Fruit fly (Drosophila melanogaster) whole organism, embryonic: Measurements from ENCODE around the gene CG12998.

Experiments used
- ATbp ChIP-seq: fragments of 200-800 bp; sonication (Bioruptor generic); optimal IDR thresholded peaks from 2 replicates; lab custom pipeline; 2017; ENCODE audit warnings: missing biosample characterization, mild to moderate bottlenecking, missing genetic modification characterization, missing genetic modification reagents
- Aef1 ChIP-seq: fragments of 200-800 bp; sonication (Bioruptor generic); IDR thresholded peaks from 3 replicates; pipeline ENCODE4 v1.3.6; 2022; ENCODE audit warnings: missing biosample characterization, missing genetic modification characterization
- BEAF-32 ChIP-seq: fragments of 200-800 bp; sonication (Bioruptor generic); optimal IDR thresholded peaks from 3 replicates; lab custom pipeline; 2017; ENCODE audit warnings: missing biosample characterization, missing genetic modification characterization, mild to moderate bottlenecking, moderate library complexity, missing genetic modification reagents
- Bgb ChIP-seq: fragments of 200-800 bp; sonication (Bioruptor generic); IDR thresholded peaks from 2 replicates; pipeline ENCODE4 v1.3.6; 2022; ENCODE audit warnings: missing biosample characterization, missing genetic modification characterization; ENCODE audit not compliant: partially characterized antibody
- CG11093 ChIP-seq: fragments of 200-800 bp; sonication (Bioruptor generic); IDR thresholded peaks from 3 replicates; pipeline ENCODE4 v1.3.6; 2022; ENCODE audit warnings: missing biosample characterization, missing genetic modification characterization
- CG1647 ChIP-seq: fragments of 200-800 bp; sonication (Bioruptor generic); optimal IDR thresholded peaks from 3 replicates; lab custom pipeline; 2016; ENCODE audit warnings: missing biosample characterization, missing genetic modification characterization
- CG17612 ChIP-seq: fragments of 200-800 bp; sonication (Bioruptor generic); IDR thresholded peaks from 2 replicates; pipeline ENCODE4 v1.3.6; 2022; ENCODE audit warnings: missing biosample characterization, missing genetic modification characterization
- CG17802 ChIP-seq: fragments of 200-800 bp; sonication (Bioruptor generic); optimal IDR thresholded peaks from 2 replicates; lab custom pipeline; 2018; ENCODE audit warnings: missing biosample characterization, mild to moderate bottlenecking, missing genetic modification characterization, moderate library complexity
- CG17912 ChIP-seq: fragments of 200-800 bp; sonication (Bioruptor generic); optimal IDR thresholded peaks from 2 replicates; lab custom pipeline; 2018; ENCODE audit warnings: missing biosample characterization, mild to moderate bottlenecking, missing genetic modification characterization
- CG1792 ChIP-seq: fragments of 200-800 bp; sonication (Bioruptor generic); optimal IDR thresholded peaks from 2 replicates; lab custom pipeline; 2016; ENCODE audit warnings: missing biosample characterization, missing genetic modification characterization
- CG1832 ChIP-seq: fragments of 200-800 bp; sonication (Bioruptor generic); optimal IDR thresholded peaks from 2 replicates; lab custom pipeline; 2017; ENCODE audit warnings: missing biosample characterization, mild to moderate bottlenecking, missing genetic modification characterization, inconsistent platforms
- CG18476 ChIP-seq: fragments of 200-800 bp; sonication (Bioruptor generic); optimal IDR thresholded peaks from 2 replicates; lab custom pipeline; 2016; ENCODE audit warnings: missing biosample characterization, mild to moderate bottlenecking, missing genetic modification characterization
- CG2202 ChIP-seq: fragments of 200-800 bp; sonication (Bioruptor generic); optimal IDR thresholded peaks from 2 replicates; lab custom pipeline; 2018; ENCODE audit warnings: missing biosample characterization, mild to moderate bottlenecking, missing genetic modification characterization
- CG31388 ChIP-seq: fragments of 200-800 bp; sonication (Bioruptor generic); optimal IDR thresholded peaks from 2 replicates; lab custom pipeline; 2016; ENCODE audit warnings: missing biosample characterization, missing genetic modification characterization
- CG33557 ChIP-seq: fragments of 200-800 bp; sonication (Bioruptor generic); optimal IDR thresholded peaks from 2 replicates; lab custom pipeline; 2019; ENCODE audit warnings: missing biosample characterization, mild to moderate bottlenecking, missing genetic modification characterization, moderate library complexity
- CG34224 ChIP-seq: fragments of 200-800 bp; sonication (Bioruptor generic); IDR thresholded peaks from 3 replicates; pipeline ENCODE4 v1.3.6; 2022; ENCODE audit warnings: missing biosample characterization, missing genetic modification characterization; ENCODE audit not compliant: partially characterized antibody
- CG34422 ChIP-seq: fragments of 200-800 bp; sonication (Bioruptor generic); IDR thresholded peaks from 3 replicates; pipeline ENCODE4 v1.3.6; 2022; ENCODE audit warnings: missing biosample characterization, missing genetic modification characterization
- CG4854 ChIP-seq: fragments of 200-800 bp; sonication (Bioruptor generic); optimal IDR thresholded peaks from 2 replicates; lab custom pipeline; 2016; ENCODE audit warnings: missing biosample characterization, missing genetic modification characterization, inconsistent platforms
- CG5245 ChIP-seq: fragments of 200-800 bp; sonication (Bioruptor generic); optimal IDR thresholded peaks from 3 replicates; lab custom pipeline; 2016; ENCODE audit warnings: missing biosample characterization, missing genetic modification characterization
- CG7556 ChIP-seq: fragments of 200-800 bp; sonication (Bioruptor generic); optimal IDR thresholded peaks from 2 replicates; lab custom pipeline; 2017; ENCODE audit warnings: missing biosample characterization, mild to moderate bottlenecking, missing genetic modification characterization
- CG7963 ChIP-seq: fragments of 200-800 bp; sonication (Bioruptor generic); IDR thresholded peaks from 3 replicates; pipeline ENCODE4 v1.3.6; 2022; ENCODE audit warnings: missing biosample characterization, missing genetic modification characterization; ENCODE audit not compliant: partially characterized antibody
- CG8290 ChIP-seq, 3 experiments: fragments of 200-800 bp; sonication (Bioruptor generic); optimal IDR thresholded peaks; 2 replicates each; lab custom pipeline; 2016 to 2019; ENCODE audit warnings: missing biosample characterization in 3 of 3, missing genetic modification characterization in 3 of 3, mild to moderate bottlenecking in 2 of 3, moderate library complexity in 1 of 3
- CG9797 ChIP-seq: fragments of 200-800 bp; sonication (Bioruptor generic); optimal IDR thresholded peaks from 3 replicates; lab custom pipeline; 2018; ENCODE audit warnings: missing biosample characterization, mild to moderate bottlenecking, missing genetic modification characterization
- D ChIP-seq, 2 experiments: fragments of 200-800 bp in 1 of 2; fragments of >200 bp in 1 of 2; sonication (Bioruptor generic) in 1 of 2; optimal IDR thresholded peaks; 2 replicates in 1 of 2; 3 replicates in 1 of 2; lab custom pipeline; 2017; ENCODE audit warnings: mild to moderate bottlenecking in 1 of 2, missing biosample characterization in 1 of 2, missing genetic modification characterization in 1 of 2, missing genetic modification reagents in 1 of 2
- Dek ChIP-seq: fragments of 200-800 bp; sonication (Bioruptor generic); optimal IDR thresholded peaks from 3 replicates; lab custom pipeline; 2019; ENCODE audit warnings: missing biosample characterization, mild to moderate bottlenecking, missing genetic modification characterization, moderate library complexity
- E2f1 ChIP-seq: fragments of 200-800 bp; sonication (Bioruptor generic); IDR thresholded peaks from 2 replicates; pipeline ENCODE4 v1.3.6; 2022; ENCODE audit warnings: missing biosample characterization, missing genetic modification characterization
- E2f2 ChIP-seq: fragments of 200-800 bp; sonication (Bioruptor generic); IDR thresholded peaks from 2 replicates; pipeline ENCODE4 v1.3.6; 2022; ENCODE audit warnings: missing biosample characterization, missing genetic modification characterization
- Ets65A ChIP-seq: fragments of 200-800 bp; sonication (Bioruptor generic); peaks from one replicate; lab custom pipeline; 2016; ENCODE audit warnings: missing biosample characterization, missing genetic modification characterization
- Hand ChIP-seq: fragments of 200-800 bp; sonication (Bioruptor generic); optimal IDR thresholded peaks from 2 replicates; lab custom pipeline; 2017; ENCODE audit warnings: mild to moderate bottlenecking, missing biosample characterization, missing genetic modification reagents, missing genetic modification characterization
- Kr ChIP-seq: fragments of 200-800 bp; sonication (Bioruptor generic); optimal IDR thresholded peaks from 2 replicates; lab custom pipeline; 2017; ENCODE audit warnings: missing biosample characterization, mild to moderate bottlenecking, missing genetic modification characterization
- Opbp ChIP-seq: fragments of 200-800 bp; sonication (Bioruptor generic); IDR thresholded peaks from 3 replicates; pipeline ENCODE4 v1.3.6; 2022; ENCODE audit warnings: missing biosample characterization, missing genetic modification characterization; ENCODE audit not compliant: partially characterized antibody
- Spps ChIP-seq: fragments of 200-800 bp; sonication (Bioruptor generic); optimal IDR thresholded peaks from 2 replicates; lab custom pipeline; 2018; ENCODE audit warnings: missing biosample characterization, mild to moderate bottlenecking, missing genetic modification characterization
- aop ChIP-seq: fragments of 200-800 bp; sonication (Bioruptor generic); IDR thresholded peaks from 2 replicates; pipeline ENCODE4 v1.3.6; 2022; ENCODE audit warnings: missing biosample characterization, missing genetic modification characterization
- ato ChIP-seq: fragments of 200-800 bp; sonication (Bioruptor generic); IDR thresholded peaks from 2 replicates; pipeline ENCODE4 v1.3.6; 2022; ENCODE audit warnings: missing biosample characterization, missing genetic modification characterization; ENCODE audit not compliant: partially characterized antibody
- bowl ChIP-seq: fragments of 200-800 bp; sonication (Bioruptor generic); IDR thresholded peaks from 2 replicates; pipeline ENCODE4 v1.3.6; 2022; ENCODE audit warnings: missing biosample characterization, missing genetic modification characterization
- cas ChIP-seq: fragments of 200-800 bp; sonication (Bioruptor generic); IDR thresholded peaks from 2 replicates; pipeline ENCODE4 v1.3.6; 2022; ENCODE audit warnings: missing biosample characterization, missing genetic modification characterization
- disco-r ChIP-seq: fragments of 200-800 bp; sonication (Bioruptor generic); optimal IDR thresholded peaks from 2 replicates; lab custom pipeline; 2016; ENCODE audit warnings: missing biosample characterization, missing genetic modification characterization
- dysf ChIP-seq: fragments of 200-800 bp; sonication (Bioruptor generic); IDR thresholded peaks from 3 replicates; pipeline ENCODE4 v1.3.6; 2022; ENCODE audit warnings: missing biosample characterization, missing genetic modification characterization
- ems ChIP-seq: fragments of 200-800 bp; sonication (Bioruptor generic); optimal IDR thresholded peaks from 3 replicates; lab custom pipeline; 2016; ENCODE audit warnings: missing biosample characterization, missing genetic modification characterization
- gcm ChIP-seq: fragments of 200-800 bp; sonication (Bioruptor generic); optimal IDR thresholded peaks from 2 replicates; lab custom pipeline; 2019; ENCODE audit warnings: missing biosample characterization, mild to moderate bottlenecking, missing genetic modification characterization, moderate library complexity
- grn ChIP-seq: fragments of 200-800 bp; sonication (Bioruptor generic); optimal IDR thresholded peaks from 3 replicates; lab custom pipeline; 2017; ENCODE audit warnings: missing biosample characterization, missing genetic modification characterization
- h ChIP-seq: fragments of >200 bp; optimal IDR thresholded peaks from 2 replicates; lab custom pipeline; 2017
- lola ChIP-seq, 3 experiments: fragments of >200 bp in 2 of 3; fragments of 200-800 bp in 1 of 3; sonication (Bioruptor generic) in 1 of 3; optimal IDR thresholded peaks; 2 replicates each; lab custom pipeline; 2017 to 2019; ENCODE audit warnings: missing biosample characterization in 3 of 3, missing genetic modification characterization in 3 of 3, mild to moderate bottlenecking in 1 of 3, moderate library complexity in 1 of 3
- maf-S ChIP-seq: fragments of 200-800 bp; sonication (Bioruptor generic); optimal IDR thresholded peaks from 2 replicates; lab custom pipeline; 2016; ENCODE audit warnings: missing biosample characterization, missing genetic modification characterization
- otp ChIP-seq: fragments of 200-800 bp; sonication (Bioruptor generic); IDR thresholded peaks from 3 replicates; pipeline ENCODE4, ENCODE4 v1.3.6; 2022; ENCODE audit warnings: missing biosample characterization, missing genetic modification characterization
- run ChIP-seq: fragments of 200-800 bp; sonication (Bioruptor generic); optimal IDR thresholded peaks from 3 replicates; lab custom pipeline; 2018; ENCODE audit warnings: missing biosample characterization, mild to moderate bottlenecking, missing genetic modification characterization
- ssp ChIP-seq: fragments of 200-800 bp; sonication (Bioruptor generic); IDR thresholded peaks from 2 replicates; pipeline ENCODE4 v1.3.6; 2022; ENCODE audit warnings: missing biosample characterization, missing genetic modification characterization
- tup ChIP-seq: fragments of 200-800 bp; sonication (Bioruptor generic); optimal IDR thresholded peaks from 2 replicates; lab custom pipeline; 2016; ENCODE audit warnings: missing biosample characterization, mild to moderate bottlenecking, missing genetic modification characterization, moderate library complexity

CG12998 gene

DNA sequence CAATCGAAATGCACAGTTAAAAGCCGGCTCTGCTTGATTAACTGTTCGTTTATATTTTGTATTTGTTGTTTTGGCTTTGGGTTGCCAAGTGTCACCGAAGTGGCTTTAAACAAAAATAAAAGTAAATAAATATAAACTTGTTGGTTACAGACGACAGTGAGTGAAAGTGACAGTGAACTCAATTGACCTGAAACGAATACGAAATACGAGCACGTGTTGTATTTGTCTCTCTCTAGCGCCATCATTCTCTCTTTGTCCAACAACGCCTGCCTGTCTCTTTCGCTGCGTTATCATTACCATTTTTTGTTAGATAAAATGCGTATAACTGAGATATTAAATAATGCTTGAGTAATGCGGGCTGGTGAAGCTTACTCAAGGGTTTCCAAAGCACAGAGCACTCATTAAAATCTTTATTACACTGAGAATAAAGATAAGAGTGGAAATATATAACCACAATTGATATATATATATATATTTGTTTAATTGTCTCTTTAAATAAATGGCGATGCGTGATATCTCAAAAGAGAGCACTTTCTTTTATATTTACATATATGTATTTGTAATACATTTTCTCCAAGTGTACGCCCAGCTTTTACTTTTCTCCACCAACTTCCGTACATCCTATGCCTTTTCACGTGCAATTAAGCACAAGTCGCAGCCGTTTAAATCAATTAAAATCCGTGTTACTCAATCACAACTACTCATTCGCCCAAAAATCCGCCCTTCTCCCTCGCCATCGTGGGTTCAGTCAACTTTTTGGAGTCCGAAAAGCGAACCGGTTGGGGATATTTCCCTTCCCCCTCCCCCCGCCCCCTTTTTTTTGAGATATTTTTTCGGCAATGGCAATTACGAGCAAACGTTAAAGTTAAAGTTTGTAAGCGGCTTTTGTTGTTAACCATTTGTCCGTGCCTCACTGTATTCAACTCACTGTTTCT lies 36.9 kb upstream of the CG12998 start (continued):
- TF ChIP-seq CG17912 (GFP tag; lab: Kevin White, UChicago) (no peak), CG5245 (GFP tag; lab: Kevin White, UChicago) (no peak), lola (GFP tag; optimal IDR thresholded peaks at IDR 0.05; lab: Kevin White, UChicago) (no peak), Aef1 (GFP tag; lab: Robert Waterston, UW) (no peak), CG4854 (GFP tag; lab: Kevin White, UChicago) (no peak), CG17802 (no peak), aop (GFP tag; lab: Robert Waterston, UW) (no peak), tup (GFP tag; lab: Kevin White, UChicago) (no peak), CG8290 (GFP tag; optimal IDR thresholded peaks at IDR 0.05; lab: Kevin White, UChicago) (no peak), CG8290 (tag; optimal IDR thresholded peaks at IDR 0.05; lab: Kevin White, UChicago) (no peak), gcm (GFP tag; lab: Kevin White, UChicago) (peak; percentile 43), ssp (GFP tag; lab: Robert Waterston, UW) (no peak), Spps (tag; lab: Kevin White, UChicago) (no peak), run (tag; lab: Kevin White, UChicago) (no peak), CG7556 (GFP tag; lab: Kevin White, UChicago) (no peak), CG33557 (no peak), E2f1 (GFP tag; lab: Robert Waterston, UW) (no peak), CG1792 (no peak), ato (no peak), CG31388 (GFP tag; lab: Kevin White, UChicago) (no peak), Kr (GFP tag; lab: Kevin White, UChicago) (no peak), Bgb (no peak), maf-S (no peak), CG9797 (GFP tag; lab: Kevin White, UChicago) (no peak), CG1832 (no peak), Opbp (GFP tag; lab: Robert Waterston, UW) (no peak), ATbp (no peak), grn (GFP tag; lab: Kevin White, UChicago) (no peak), otp (GFP tag; lab: Robert Waterston, UW) (no peak), E2f2 (no peak), Ets65A (GFP tag; lab: Kevin White, UChicago) (no peak), CG11093 (GFP tag; lab: Robert Waterston, UW) (no peak), BEAF-32 (GFP tag; lab: Kevin White, UChicago) (no peak), CG17612 (no peak), D (optimal IDR thresholded peaks at IDR 0.05; lab: Kevin White, UChicago) (no peak), D (GFP tag; optimal IDR thresholded peaks at IDR 0.05; lab: Kevin White, UChicago) (no peak), h (lab: Kevin White, UChicago) (no peak), CG2202 (tag; lab: Kevin White, UChicago) (no peak), CG7963 (GFP tag; lab: Robert Waterston, UW) (no peak), CG34422 (GFP tag; lab: Robert Waterston, UW) (no peak; the same call in 2 of the 3 replicates), Hand (GFP tag; lab: Kevin White, UChicago) (no peak), cas (GFP tag; lab: Robert Waterston, UW) (no peak), Dek (no peak), CG18476 (GFP tag; lab: Kevin White, UChicago) (no peak), bowl (GFP tag; lab: Robert Waterston, UW) (no peak), CG1647 (GFP tag; lab: Kevin White, UChicago) (no peak), dysf (0 out of 3 replicates have a peak, but pooled peaks have one; percentile 10), CG34224 (GFP tag; lab: Robert Waterston, UW) (no peak), ems (GFP tag; lab: Kevin White, UChicago) (no peak), disco-r (no peak)
